Fruit fly (Drosophila melanogaster): ENCODE measurements around the gene CG8500.
A peak's percentile ranks its signal among the peaks of the same experiment; 100 is the strongest.

Gene CG8500

dm6 chr3R:9808946-9809545 is 24.6 kb downstream of the CG8500 start, which contains the start of gene FBXO11 (continued):
- TF ChIP-seq psq (GFP tag; optimal IDR thresholded peaks at IDR 0.05) = peak; percentile 100
- TF ChIP-seq CG6813 (GFP tag; optimal IDR thresholded peaks at IDR 0.05) = no peak
- TF ChIP-seq klu (GFP tag; IDR thresholded peaks at IDR 0.05) = no peak
- TF ChIP-seq Med (GFP tag) = peak; percentile 80
- TF ChIP-seq NfI (GFP tag; optimal IDR thresholded peaks at IDR 0.05) = no peak
- TF ChIP-seq CG3163 (GFP tag; optimal IDR thresholded peaks at IDR 0.05) = peak; percentile 11
- TF ChIP-seq unpg (GFP tag; optimal IDR thresholded peaks at IDR 0.05) = no peak
- peak; percentile 40 for TF ChIP-seq CG15514 (GFP tag; optimal IDR thresholded peaks at IDR 0.05)
- no peak for TF ChIP-seq E2f1 (GFP tag; IDR thresholded peaks at IDR 0.05)
- 0 out of 2 replicates have a peak, but pooled peaks have one; percentile 40 for TF ChIP-seq CG31441 (GFP tag; IDR thresholded peaks at IDR 0.05)
- no peak for TF ChIP-seq br (optimal IDR thresholded peaks at IDR 0.05)
- peak; percentile 30 for TF ChIP-seq Myb (GFP tag; optimal IDR thresholded peaks at IDR 0.05)
- TF ChIP-seq lov (optimal IDR thresholded peaks at IDR 0.05) = no peak
- no peak for TF ChIP-seq lov (GFP tag; IDR thresholded peaks at IDR 0.05)
- peak; percentile 7 for TF ChIP-seq NC2β (GFP tag; optimal IDR thresholded peaks at IDR 0.05)
- TF ChIP-seq Jarid2 (GFP tag; optimal IDR thresholded peaks at IDR 0.05) = peak; percentile 20
- peak; percentile 60 for TF ChIP-seq Sry-δ (GFP tag; optimal IDR thresholded peaks at IDR 0.05)
- peak; percentile 62 for TF ChIP-seq gro (GFP tag; optimal IDR thresholded peaks at IDR 0.05)
- TF ChIP-seq her (GFP tag; optimal IDR thresholded peaks at IDR 0.05) = peak; percentile 1
- TF ChIP-seq CG17385 (GFP tag; optimal IDR thresholded peaks at IDR 0.05) = peak; percentile 24
- TF ChIP-seq gcm (GFP tag; optimal IDR thresholded peaks at IDR 0.05) = peak; percentile 7
- no peak for TF ChIP-seq CG10147 (GFP tag; optimal IDR thresholded peaks at IDR 0.05)
- TF ChIP-seq h (optimal IDR thresholded peaks at IDR 0.05) = no peak
- no peak for TF ChIP-seq NFAT (GFP tag; IDR thresholded peaks at IDR 0.05)
- TF ChIP-seq Fer1 (GFP tag; optimal IDR thresholded peaks at IDR 0.05) = peak; percentile 33
- no peak for TF ChIP-seq sisA (GFP tag; IDR thresholded peaks at IDR 0.05)
- peak; percentile 30 for TF ChIP-seq BtbVII (GFP tag; optimal IDR thresholded peaks at IDR 0.05)
- TF ChIP-seq D (optimal IDR thresholded peaks at IDR 0.05) = peak; percentile 96
- TF ChIP-seq D (GFP tag; optimal IDR thresholded peaks at IDR 0.05) = peak; percentile 61
- peak; percentile 34 for TF ChIP-seq trem (tag; optimal IDR thresholded peaks at IDR 0.05)
- peak; percentile 33; the same call in 1 of the 2 replicates for TF ChIP-seq Bgb (GFP tag; IDR thresholded peaks at IDR 0.05; ENCODE audit: partially characterized antibody)
- no peak for TF ChIP-seq TFAM (GFP tag; optimal IDR thresholded peaks at IDR 0.05)
- no peak for TF ChIP-seq C15 (GFP tag; IDR thresholded peaks at IDR 0.05)
- TF ChIP-seq Optix (GFP tag; IDR thresholded peaks at IDR 0.05) = no peak
- peak; percentile 52; the same call in 2 of the 3 replicates for TF ChIP-seq HLH4C (GFP tag; IDR thresholded peaks at IDR 0.05; ENCODE audit: partially characterized antibody)
- TF ChIP-seq CG2116 (GFP tag; optimal IDR thresholded peaks at IDR 0.05) = peak; percentile 67
- 0 out of 2 replicates have a peak, but pooled peaks have one; percentile 11 for TF ChIP-seq vvl (GFP tag; IDR thresholded peaks at IDR 0.05)
- peak; percentile 36 for TF ChIP-seq CG14710 (tag; optimal IDR thresholded peaks at IDR 0.05)
- TF ChIP-seq CG16813 (GFP tag; IDR thresholded peaks at IDR 0.05; ENCODE audit: partially characterized antibody) = peak; percentile 18; the same call in 1 of the 3 replicates
- TF ChIP-seq CG7987 (GFP tag; optimal IDR thresholded peaks at IDR 0.05) = peak; percentile 12
- TF ChIP-seq Meics (GFP tag; optimal IDR thresholded peaks at IDR 0.05) = no peak
- TF ChIP-seq MESR4 (GFP tag; optimal IDR thresholded peaks at IDR 0.05) = peak; percentile 98
- TF ChIP-seq CG12391 (tag; optimal IDR thresholded peaks at IDR 0.05) = peak; percentile 12
- no peak for TF ChIP-seq Atf-2 (GFP tag; optimal IDR thresholded peaks at IDR 0.05)
- no peak for TF ChIP-seq sd (tag; optimal IDR thresholded peaks at IDR 0.05)
- peak; percentile 100 for TF ChIP-seq CG4617 (GFP tag; optimal IDR thresholded peaks at IDR 0.05; ENCODE audit: borderline replicate concordance)
- TF ChIP-seq CG12659 (GFP tag; optimal IDR thresholded peaks at IDR 0.05) = peak; percentile 69
- peak; percentile 15 for TF ChIP-seq caup (GFP tag; optimal IDR thresholded peaks at IDR 0.05; ENCODE audit: severe bottlenecking)
- TF ChIP-seq CG10267 (tag; optimal IDR thresholded peaks at IDR 0.05) = peak; percentile 53
- no peak for TF ChIP-seq pnt (GFP tag; optimal IDR thresholded peaks at IDR 0.05)

Data from whole organism, embryonic.